Fruit fly (Drosophila melanogaster) whole organism, embryonic: ENCODE measurements around the gene CG8136.

ENCODE experiments used
- ATbp ChIP-seq: fragments of 200-800 bp; sonication (Bioruptor generic); optimal IDR thresholded peaks from 2 replicates; lab custom pipeline; 2017; ENCODE audit warnings: missing biosample characterization, mild to moderate bottlenecking, missing genetic modification characterization, missing genetic modification reagents
- Aef1 ChIP-seq: fragments of 200-800 bp; sonication (Bioruptor generic); IDR thresholded peaks from 3 replicates; pipeline ENCODE4 v1.3.6; 2022; ENCODE audit warnings: missing biosample characterization, missing genetic modification characterization
- Awh ChIP-seq: fragments of 200-800 bp; sonication (Bioruptor generic); IDR thresholded peaks from 2 replicates; pipeline ENCODE4, ENCODE4 v1.3.6; 2022; ENCODE audit warnings: missing biosample characterization, missing genetic modification characterization
- B-H1 ChIP-seq: fragments of 200-800 bp; sonication (Bioruptor generic); IDR thresholded peaks from 3 replicates; pipeline ENCODE4 v1.3.6; 2022; ENCODE audit warnings: missing biosample characterization, missing genetic modification characterization
- CG12071 ChIP-seq: fragments of 200-800 bp; sonication (Bioruptor generic); optimal IDR thresholded peaks from 3 replicates; lab custom pipeline; 2018; ENCODE audit warnings: missing biosample characterization, mild to moderate bottlenecking, missing genetic modification characterization
- CG12236 ChIP-seq: fragments of 200-800 bp; sonication (Bioruptor generic); optimal IDR thresholded peaks from 2 replicates; lab custom pipeline; 2016; ENCODE audit warnings: missing biosample characterization, missing genetic modification characterization
- CG15479 ChIP-seq: fragments of 200-800 bp; sonication (Bioruptor generic); optimal IDR thresholded peaks from 3 replicates; lab custom pipeline; 2019; ENCODE audit warnings: missing biosample characterization, mild to moderate bottlenecking, missing genetic modification characterization, moderate library complexity
- CG17612 ChIP-seq: fragments of 200-800 bp; sonication (Bioruptor generic); IDR thresholded peaks from 2 replicates; pipeline ENCODE4 v1.3.6; 2022; ENCODE audit warnings: missing biosample characterization, missing genetic modification characterization
- CG2202 ChIP-seq: fragments of 200-800 bp; sonication (Bioruptor generic); optimal IDR thresholded peaks from 2 replicates; lab custom pipeline; 2018; ENCODE audit warnings: missing biosample characterization, mild to moderate bottlenecking, missing genetic modification characterization
- CG2875 ChIP-seq: fragments of 200-800 bp; sonication (Bioruptor generic); optimal IDR thresholded peaks from 2 replicates; lab custom pipeline; 2017; ENCODE audit warnings: missing biosample characterization, mild to moderate bottlenecking, missing genetic modification characterization, missing genetic modification reagents
- CG31365 ChIP-seq: fragments of 200-800 bp; sonication (Bioruptor generic); optimal IDR thresholded peaks from 2 replicates; lab custom pipeline; 2018; ENCODE audit warnings: missing biosample characterization, mild to moderate bottlenecking, missing genetic modification characterization
- CG31441 ChIP-seq: fragments of 200-800 bp; sonication (Bioruptor generic); IDR thresholded peaks from 2 replicates; pipeline ENCODE4 v1.3.6; 2022; ENCODE audit warnings: missing biosample characterization, missing genetic modification characterization
- CG3281 ChIP-seq: fragments of 200-800 bp; sonication (Bioruptor generic); optimal IDR thresholded peaks from 3 replicates; lab custom pipeline; 2017; ENCODE audit warnings: missing biosample characterization, mild to moderate bottlenecking, missing genetic modification characterization
- CG34376 ChIP-seq: fragments of 200-800 bp; sonication (Bioruptor generic); optimal IDR thresholded peaks from 2 replicates; lab custom pipeline; 2018; ENCODE audit warnings: missing biosample characterization, mild to moderate bottlenecking, missing genetic modification characterization
- CG5245 ChIP-seq: fragments of 200-800 bp; sonication (Bioruptor generic); optimal IDR thresholded peaks from 3 replicates; lab custom pipeline; 2016; ENCODE audit warnings: missing biosample characterization, missing genetic modification characterization
- CG7745 ChIP-seq: fragments of 200-800 bp; sonication (Bioruptor generic); optimal IDR thresholded peaks from 2 replicates; lab custom pipeline; 2018; ENCODE audit warnings: missing biosample characterization, mild to moderate bottlenecking, missing genetic modification characterization, moderate library complexity
- CG8089 ChIP-seq: fragments of 200-800 bp; sonication (Bioruptor generic); optimal IDR thresholded peaks from 3 replicates; lab custom pipeline; 2016; ENCODE audit warnings: missing biosample characterization, missing genetic modification characterization
- CG8281 ChIP-seq: fragments of 200-800 bp; sonication (Bioruptor generic); optimal IDR thresholded peaks from 2 replicates; lab custom pipeline; 2018; ENCODE audit warnings: missing biosample characterization, mild to moderate bottlenecking, missing genetic modification characterization, moderate library complexity
- CG9727 ChIP-seq: fragments of 200-800 bp; sonication (Bioruptor generic); optimal IDR thresholded peaks from 3 replicates; lab custom pipeline; 2017; ENCODE audit warnings: missing biosample characterization, mild to moderate bottlenecking, missing genetic modification characterization
- CTCF ChIP-seq: fragments of 200-800 bp; sonication (Bioruptor generic); optimal IDR thresholded peaks from 2 replicates; lab custom pipeline; 2017; ENCODE audit warnings: missing biosample characterization, mild to moderate bottlenecking, missing genetic modification characterization, moderate library complexity
- Camta ChIP-seq: fragments of 200-800 bp; sonication (Bioruptor generic); optimal IDR thresholded peaks from 2 replicates; lab custom pipeline; 2016; ENCODE audit warnings: missing biosample characterization, missing genetic modification characterization
- Dad ChIP-seq: fragments of 200-800 bp; sonication (Bioruptor generic); optimal IDR thresholded peaks from 3 replicates; lab custom pipeline; 2016; ENCODE audit warnings: missing biosample characterization, missing genetic modification characterization
- Dfd ChIP-seq, 2 experiments: fragments of >200 bp; optimal IDR thresholded peaks; 2 replicates each; lab custom pipeline; 2017; ENCODE audit warnings: missing biosample characterization in 2 of 2, missing genetic modification characterization in 2 of 2
- Doc2 ChIP-seq: fragments of 200-800 bp; sonication (Bioruptor generic); IDR thresholded peaks from 2 replicates; pipeline ENCODE4 v1.3.6; 2022; ENCODE audit warnings: missing biosample characterization, missing genetic modification characterization
- Ets97D ChIP-seq: fragments of 200-800 bp; sonication (Bioruptor generic); optimal IDR thresholded peaks from 3 replicates; lab custom pipeline; 2016; ENCODE audit warnings: missing biosample characterization, missing genetic modification characterization
- Fer3 ChIP-seq: fragments of 200-800 bp; sonication (Bioruptor generic); optimal IDR thresholded peaks from 2 replicates; lab custom pipeline; 2018; ENCODE audit warnings: missing biosample characterization, mild to moderate bottlenecking, missing genetic modification characterization, moderate library complexity
- HLH3B ChIP-seq: fragments of 200-800 bp; sonication (Bioruptor generic); IDR thresholded peaks from 2 replicates; pipeline ENCODE4 v1.3.6; 2022; ENCODE audit warnings: missing biosample characterization, missing genetic modification characterization
- HLH4C ChIP-seq: fragments of 200-800 bp; sonication (Bioruptor generic); IDR thresholded peaks from 3 replicates; pipeline ENCODE4 v1.3.6; 2022; ENCODE audit warnings: missing biosample characterization, missing genetic modification characterization; ENCODE audit not compliant: partially characterized antibody
- MESR4 ChIP-seq: fragments of 200-800 bp; sonication (Bioruptor generic); optimal IDR thresholded peaks from 2 replicates; lab custom pipeline; 2018; ENCODE audit warnings: missing biosample characterization, mild to moderate bottlenecking, missing genetic modification characterization, moderate library complexity
- Mes4 ChIP-seq: fragments of 200-800 bp; sonication (Bioruptor generic); optimal IDR thresholded peaks from 2 replicates; lab custom pipeline; 2016; ENCODE audit warnings: missing biosample characterization, missing genetic modification characterization
- Sry-δ ChIP-seq: fragments of 200-800 bp; sonication (Bioruptor generic); optimal IDR thresholded peaks from 2 replicates; lab custom pipeline; 2016; ENCODE audit warnings: missing biosample characterization, missing genetic modification characterization
- Ssrp ChIP-seq: fragments of 200-800 bp; sonication (Bioruptor generic); optimal IDR thresholded peaks from 2 replicates; lab custom pipeline; 2018; ENCODE audit warnings: missing biosample characterization, mild to moderate bottlenecking, missing genetic modification characterization, moderate library complexity
- Trl ChIP-seq, 3 experiments: fragments of >200 bp in 2 of 3; fragments of 200-800 bp in 1 of 3; sonication (Bioruptor generic) in 1 of 3; optimal IDR thresholded peaks; 2 replicates in 1 of 3; 3 replicates in 2 of 3; lab custom pipeline; 2016 to 2017; ENCODE audit warnings: missing biosample characterization in 1 of 3, missing genetic modification characterization in 1 of 3
- chm ChIP-seq: fragments of 200-800 bp; sonication (Bioruptor generic); IDR thresholded peaks from 2 replicates; pipeline ENCODE4 v1.3.6; 2022; ENCODE audit warnings: missing biosample characterization, missing genetic modification characterization
- crol ChIP-seq: fragments of 200-800 bp; sonication (Bioruptor generic); IDR thresholded peaks from 2 replicates; pipeline ENCODE4 v1.3.6; 2022; ENCODE audit warnings: missing biosample characterization, missing genetic modification characterization
- dimm ChIP-seq: fragments of 200-800 bp; sonication (Bioruptor generic); IDR thresholded peaks from 2 replicates; pipeline ENCODE4 v1.3.6; 2022; ENCODE audit warnings: missing biosample characterization, missing genetic modification characterization
- fd102C ChIP-seq: fragments of 200-800 bp; sonication (Bioruptor generic); optimal IDR thresholded peaks from 2 replicates; lab custom pipeline; 2018; ENCODE audit warnings: missing biosample characterization, mild to moderate bottlenecking, missing genetic modification characterization, moderate library complexity
- fu2 ChIP-seq: fragments of 200-800 bp; sonication (Bioruptor generic); optimal IDR thresholded peaks from 2 replicates; lab custom pipeline; 2016; ENCODE audit warnings: missing biosample characterization, missing genetic modification characterization
- gcm2 ChIP-seq: fragments of 200-800 bp; sonication (Bioruptor generic); optimal IDR thresholded peaks from 2 replicates; lab custom pipeline; 2016; ENCODE audit warnings: missing biosample characterization, missing genetic modification characterization
- ham ChIP-seq: fragments of 200-800 bp; sonication (Bioruptor generic); IDR thresholded peaks from 2 replicates; pipeline ENCODE4 v1.3.6; 2022; ENCODE audit warnings: missing biosample characterization, missing genetic modification characterization
- jigr1 ChIP-seq: fragments of 200-800 bp; sonication (Bioruptor generic); IDR thresholded peaks from 3 replicates; pipeline ENCODE4 v1.3.6; 2022; ENCODE audit warnings: missing biosample characterization, missing genetic modification characterization
- jumu ChIP-seq: fragments of 200-800 bp; sonication (Bioruptor generic); optimal IDR thresholded peaks from 3 replicates; lab custom pipeline; 2016; ENCODE audit warnings: missing biosample characterization, missing genetic modification characterization
- kni ChIP-seq: fragments of 200-800 bp; sonication (Bioruptor generic); optimal IDR thresholded peaks from 3 replicates; lab custom pipeline; 2017; ENCODE audit warnings: mild to moderate bottlenecking, missing biosample characterization, missing genetic modification reagents, missing genetic modification characterization
- oc ChIP-seq: fragments of 200-800 bp; sonication (Bioruptor generic); optimal IDR thresholded peaks from 2 replicates; lab custom pipeline; 2018; ENCODE audit warnings: missing biosample characterization, mild to moderate bottlenecking, missing genetic modification characterization, moderate library complexity
- p53 ChIP-seq: fragments of 200-800 bp; sonication (Bioruptor generic); optimal IDR thresholded peaks from 2 replicates; lab custom pipeline; 2016; ENCODE audit warnings: missing biosample characterization, missing genetic modification characterization
- repo ChIP-seq: fragments of 200-800 bp; sonication (Bioruptor generic); optimal IDR thresholded peaks from 2 replicates; lab custom pipeline; 2016; ENCODE audit warnings: missing biosample characterization, missing genetic modification characterization
- salm ChIP-seq: fragments of 200-800 bp; sonication (Bioruptor generic); optimal IDR thresholded peaks from 2 replicates; lab custom pipeline; 2018; ENCODE audit warnings: missing biosample characterization, mild to moderate bottlenecking, missing genetic modification characterization
- sd ChIP-seq: fragments of 200-800 bp; sonication (Bioruptor generic); optimal IDR thresholded peaks from 3 replicates; lab custom pipeline; 2018; ENCODE audit warnings: missing biosample characterization, mild to moderate bottlenecking, missing genetic modification characterization, moderate library complexity
- so ChIP-seq: fragments of 200-800 bp; sonication (Bioruptor generic); IDR thresholded peaks from 3 replicates; pipeline ENCODE4 v1.3.6; 2022; ENCODE audit warnings: missing biosample characterization, missing genetic modification characterization
- tgo ChIP-seq: fragments of 200-800 bp; sonication (Bioruptor generic); IDR thresholded peaks from 3 replicates; pipeline ENCODE4 v1.3.6; 2022; ENCODE audit warnings: missing biosample characterization, missing genetic modification characterization
- tin ChIP-seq: fragments of 200-800 bp; sonication (Bioruptor generic); optimal IDR thresholded peaks from 3 replicates; lab custom pipeline; 2016; ENCODE audit warnings: missing biosample characterization, missing genetic modification characterization
- unpg ChIP-seq: fragments of 200-800 bp; sonication (Bioruptor generic); optimal IDR thresholded peaks from 3 replicates; lab custom pipeline; 2018; ENCODE audit warnings: missing biosample characterization, mild to moderate bottlenecking, missing genetic modification characterization, moderate library complexity

The CG8136 gene

dm6 chr3R:8711890-8712449 lies 9.2 kb upstream of the CG8136 start (continued):
- TF ChIP-seq so (GFP tag; lab: Robert Waterston, UW) (0 out of 3 replicates have a peak, but pooled peaks have one; percentile 45), CG7745 (tag; lab: Kevin White, UChicago) (no peak), CG8089 (GFP tag; lab: Kevin White, UChicago) (no peak), CG12236 (GFP tag; lab: Kevin White, UChicago) (no peak), HLH3B (GFP tag; lab: Robert Waterston, UW) (no peak), CG2875 (no peak), p53 (GFP tag; lab: Kevin White, UChicago) (no peak), tgo (no peak), ham (GFP tag; lab: Robert Waterston, UW) (no peak), CG3281 (no peak), Ets97D (no peak), CG17612 (GFP tag; lab: Robert Waterston, UW) (no peak), Mes4 (GFP tag; lab: Kevin White, UChicago) (no peak), Fer3 (no peak), chm (GFP tag; lab: Robert Waterston, UW) (no peak), B-H1 (no peak; the same call in 2 of the 3 replicates), jigr1 (GFP tag; lab: Robert Waterston, UW) (no peak), ATbp (GFP tag; lab: Kevin White, UChicago) (peak; percentile 34), Sry-δ (no peak), CTCF (no peak), crol (no peak), CG9727 (GFP tag; lab: Kevin White, UChicago) (no peak), CG31441 (GFP tag; lab: Robert Waterston, UW) (peak; percentile 33; the same call in 1 of the 2 replicates), Trl (optimal IDR thresholded peaks at IDR 0.05; lab: Kevin White, UChicago) (no peak), Trl (GFP tag; optimal IDR thresholded peaks at IDR 0.05; lab: Kevin White, UChicago) (no peak), repo (GFP tag; lab: Kevin White, UChicago) (no peak), CG15479 (GFP tag; lab: Kevin White, UChicago) (no peak), CG5245 (no peak), Aef1 (GFP tag; lab: Robert Waterston, UW) (no peak), CG34376 (GFP tag; lab: Kevin White, UChicago) (peak; percentile 39), Doc2 (GFP tag; lab: Robert Waterston, UW) (no peak), oc (tag; lab: Kevin White, UChicago) (no peak), MESR4 (GFP tag; lab: Kevin White, UChicago) (no peak), HLH4C (GFP tag; lab: Robert Waterston, UW) (no peak), tin (GFP tag; lab: Kevin White, UChicago) (no peak), Awh (GFP tag; lab: Robert Waterston, UW) (no peak), Camta (no peak), fu2 (GFP tag; lab: Kevin White, UChicago) (no peak), jumu (GFP tag; lab: Kevin White, UChicago) (no peak), kni (GFP tag; lab: Kevin White, UChicago) (no peak), unpg (GFP tag; lab: Kevin White, UChicago) (peak; percentile 37), CG2202 (no peak), salm (tag; lab: Kevin White, UChicago) (no peak), CG31365 (tag; lab: Kevin White, UChicago) (no peak), fd102C (GFP tag; lab: Kevin White, UChicago) (no peak), sd (tag; lab: Kevin White, UChicago) (peak; percentile 16), gcm2 (no peak), CG8281 (tag; lab: Kevin White, UChicago) (no peak), Dad (no peak), Ssrp (no peak), CG12071 (GFP tag; lab: Kevin White, UChicago) (no peak), dimm (GFP tag; lab: Robert Waterston, UW) (no peak), Dfd (GFP tag; optimal IDR thresholded peaks at IDR 0.05; lab: Kevin White, UChicago) (no peak)
